Fruit fly (Drosophila melanogaster) Kc167 (cell line): ENCODE data around the gene CG17380.

Experiments
- Myc ChIP-seq: fragments of >200 bp; optimal IDR thresholded peaks from 2 replicates; lab custom pipeline; 2017; ENCODE audit warnings: missing external identifiers
- Sin3A ChIP-seq: fragments of >200 bp; optimal IDR thresholded peaks from 2 replicates; lab custom pipeline; 2018; ENCODE audit warnings: missing external identifiers
- psq ChIP-seq: fragments of >200 bp; optimal IDR thresholded peaks from 2 replicates; lab custom pipeline; 2017; ENCODE audit warnings: missing external identifiers
- ttk ChIP-seq: sonication (Bioruptor generic); optimal IDR thresholded peaks from 2 replicates; lab custom pipeline; 2017; ENCODE audit warnings: missing external identifiers

DNA sequence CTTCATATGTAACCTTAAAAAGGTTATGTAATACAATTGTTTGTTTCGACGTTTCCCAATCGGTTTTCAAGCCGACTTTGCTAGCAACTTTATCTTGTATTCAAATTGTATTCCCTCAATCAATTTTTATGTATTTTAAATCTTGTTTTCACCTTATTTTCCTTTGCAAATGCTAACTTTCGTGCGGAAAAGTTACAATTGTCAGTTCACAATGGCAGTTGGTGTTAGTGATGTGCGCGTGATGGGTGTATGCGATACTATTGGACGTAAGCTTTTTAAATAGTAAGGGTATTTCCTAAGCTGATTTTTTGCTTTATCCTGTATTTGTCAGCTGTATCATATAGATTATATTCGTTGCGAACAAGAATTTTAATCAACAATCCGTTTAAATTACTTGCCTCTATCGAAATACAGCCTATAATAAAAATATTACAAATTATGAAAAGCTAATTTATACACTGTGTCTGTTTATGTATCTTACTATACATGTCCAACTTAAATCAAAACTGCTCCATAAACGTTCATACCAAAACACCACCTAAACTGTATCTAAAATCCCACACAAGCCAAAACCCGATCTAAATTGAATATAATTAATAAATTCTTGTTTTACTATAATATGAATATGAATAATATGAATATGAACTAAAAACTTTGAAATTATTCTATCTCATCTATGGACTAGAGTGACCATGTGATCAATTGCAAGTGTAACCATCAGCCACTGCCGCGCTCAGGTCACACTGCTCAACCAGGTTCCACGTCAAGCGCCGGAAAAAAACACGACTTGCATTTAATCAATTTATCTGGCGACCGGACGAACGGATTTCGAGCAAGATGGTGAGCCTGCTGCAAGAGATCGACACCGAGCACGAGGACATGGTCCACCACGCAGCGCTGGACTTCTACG, 47.4 kb downstream of the CG17380 start, which contains the start of the genes ATPsynCF6 and Sec13:
- no peak for TF ChIP-seq ttk (lab: Kevin White, UChicago)
- TF ChIP-seq Sin3A (lab: Kevin White, UChicago) = no peak
- no peak for TF ChIP-seq Myc (lab: Kevin White, UChicago)
- TF ChIP-seq psq (lab: Kevin White, UChicago) = no peak
